Fruit fly (Drosophila melanogaster) whole organism, prepupa: Measurements from ENCODE around the gene CG11889.

Experiments used
- CG1621 ChIP-seq: fragments of 200-800 bp; sonication (Bioruptor generic); optimal IDR thresholded peaks from 3 replicates; lab custom pipeline; 2018; ENCODE audit warnings: missing biosample characterization, mild to moderate bottlenecking, missing genetic modification characterization
- ss ChIP-seq, 2 experiments: fragments of 200-800 bp; sonication (Bioruptor generic); optimal IDR thresholded peaks; 2 replicates in 1 of 2; 3 replicates in 1 of 2; lab custom pipeline; 2017 to 2018; ENCODE audit warnings: mild to moderate bottlenecking in 2 of 2, missing biosample characterization in 2 of 2, missing genetic modification characterization in 2 of 2, moderate library complexity in 1 of 2

DNA sequence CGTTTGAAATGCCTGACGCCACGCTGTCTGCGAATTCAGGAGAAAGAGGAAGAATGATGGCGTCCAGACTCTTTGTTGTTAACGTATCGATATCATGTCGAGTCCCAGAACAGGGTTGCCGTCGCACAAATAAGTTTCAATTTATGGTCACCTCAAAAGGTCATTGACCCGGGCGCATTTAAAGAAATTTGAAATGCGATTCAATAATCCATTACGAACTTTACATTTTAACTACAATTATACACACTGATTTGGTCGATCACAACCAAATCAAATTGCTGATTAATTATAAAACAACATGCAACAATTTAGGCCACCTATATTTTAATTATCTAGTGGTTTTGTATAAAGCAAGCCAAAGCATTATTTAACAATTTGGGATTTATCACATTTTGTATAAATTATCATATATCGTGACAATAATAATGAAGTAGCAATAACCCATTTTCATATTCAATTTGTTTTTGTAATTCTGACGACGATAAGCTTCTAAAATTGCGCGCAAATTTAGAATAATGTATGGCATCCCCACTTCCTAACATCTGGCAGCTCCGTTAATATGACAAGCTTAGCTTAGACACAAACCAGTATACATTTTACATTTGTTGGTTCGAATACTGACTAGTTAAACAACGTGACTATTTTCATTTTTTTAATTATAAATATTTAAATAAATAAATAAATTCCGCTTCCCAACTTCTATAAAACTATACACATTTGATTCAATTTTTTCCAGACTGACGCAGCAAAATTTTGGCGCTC, 24.8 kb upstream of the CG11889 start, which contains the start of gene bam:
- TF ChIP-seq ss (GFP tag; optimal IDR thresholded peaks at IDR 0.05; lab: Kevin White, UChicago) (no peak), CG1621 (tag; lab: Kevin White, UChicago) (no peak)
